Fruit fly (Drosophila melanogaster) ovary, adult (tissue): Measurements from ENCODE around the gene sno.

Experiments used
- CG17801 ChIP-seq: fragments of 200-800 bp; optimal IDR thresholded peaks from 2 replicates; lab custom pipeline; 2019; ENCODE audit warnings: missing biosample characterization, mild to moderate bottlenecking, missing genetic modification characterization, moderate library complexity; ENCODE audit not compliant: partially characterized antibody

Gene sno

dm6 chrX:13238294-13238917 is 26.9 kb upstream of the sno start:
- TF ChIP-seq CG17801 (GFP tag; lab: Kevin White, UChicago): no peak

dm6 chrX:13236516-13237245 is 25.2 kb upstream of the sno start, which contains the start of gene CG32639:
CG32639 (minus strand) TSS chrX:13236566.
- no peak for TF ChIP-seq CG17801 (GFP tag; lab: Kevin White, UChicago)

dm6 chrX:13234738-13235470 is 23.4 kb upstream of the sno start:
- peak; percentile 82 for TF ChIP-seq CG17801 (GFP tag; lab: Kevin White, UChicago)

dm6 chrX:13233811-13234737 is 22.6 kb upstream of the sno start:
- peak; percentile 46 for TF ChIP-seq CG17801 (GFP tag; lab: Kevin White, UChicago)

- TF ChIP-seq CG17801 (GFP tag; lab: Kevin White, UChicago): no peak
These were observed 21.1 kb upstream of the sno start for dm6 chrX:13232406-13233195.

- TF ChIP-seq CG17801 (GFP tag; lab: Kevin White, UChicago): no peak
These were observed 19.5 kb upstream of the sno start for dm6 chrX:13230974-13231373.

- no peak for TF ChIP-seq CG17801 (GFP tag; lab: Kevin White, UChicago)
These were observed 18.4 kb upstream of the sno start for dm6 chrX:13229824-13230223.

dm6 chrX:13229217-13229616 is 17.7 kb upstream of the sno start:
- no peak for TF ChIP-seq CG17801 (GFP tag; lab: Kevin White, UChicago)

dm6 chrX:13228208-13228606 is 16.7 kb upstream of the sno start:
- no peak for TF ChIP-seq CG17801 (GFP tag; lab: Kevin White, UChicago)

dm6 chrX:13227505-13228207 is 16.2 kb upstream of the sno start:
- TF ChIP-seq CG17801 (GFP tag; lab: Kevin White, UChicago): no peak

- no peak for TF ChIP-seq CG17801 (GFP tag; lab: Kevin White, UChicago)
These were observed 15.0 kb upstream of the sno start for dm6 chrX:13226478-13226877.

dm6 chrX:13224846-13225245 is 13.4 kb upstream of the sno start:
- no peak for TF ChIP-seq CG17801 (GFP tag; lab: Kevin White, UChicago)

dm6 chrX:13221835-13222234 is 10.4 kb upstream of the sno start:
- no peak for TF ChIP-seq CG17801 (GFP tag; lab: Kevin White, UChicago)
